Fruit fly (Drosophila melanogaster) Kc167 (cell line): ENCODE measurements around the gene nompC.

ENCODE experiments used
- Sin3A ChIP-seq: fragments of >200 bp; optimal IDR thresholded peaks from 2 replicates; lab custom pipeline; 2018; ENCODE audit warnings: missing external identifiers
- h ChIP-seq: fragments of >200 bp; optimal IDR thresholded peaks from 3 replicates; lab custom pipeline; 2018; ENCODE audit warnings: missing external identifiers
- insv ChIP-seq: fragments of >200 bp; optimal IDR thresholded peaks from 3 replicates; lab custom pipeline; 2018; ENCODE audit warnings: missing external identifiers
- psq ChIP-seq: fragments of >200 bp; optimal IDR thresholded peaks from 2 replicates; lab custom pipeline; 2017; ENCODE audit warnings: missing external identifiers

dm6 chr2L:5337159-5337558 lies 8.8 kb upstream of the nompC start:
- TF ChIP-seq h (lab: Kevin White, UChicago) = no peak
- no peak for TF ChIP-seq psq (lab: Kevin White, UChicago)
- no peak for TF ChIP-seq Sin3A (lab: Kevin White, UChicago)
- no peak for TF ChIP-seq insv
